Worm (Caenorhabditis elegans) whole organism, L1 larva: ENCODE data around the gene T13H5.1.

Experiments used
- C04F5.9 ChIP-seq: sonication (generic microtip); optimal IDR thresholded peaks from 2 replicates; lab custom pipeline; 2016; ENCODE audit warnings: missing genetic modification characterization, missing compliant biosample characterization
- C34B4.2 ChIP-seq: sonication (generic microtip); optimal IDR thresholded peaks from 2 replicates; lab custom pipeline; 2017; ENCODE audit warnings: mild to moderate bottlenecking, missing genetic modification characterization, missing compliant biosample characterization
- F16B12.6 ChIP-seq: fragments of 150-350 bp; optimal IDR thresholded peaks from 2 replicates; lab custom pipeline; 2014; ENCODE audit warnings: missing biosample characterization, missing genetic modification characterization
- Y116A8C.19 ChIP-seq: sonication (generic microtip); optimal IDR thresholded peaks from 2 replicates; lab custom pipeline; 2016; ENCODE audit warnings: missing compliant biosample characterization, missing genetic modification characterization, borderline replicate concordance
- aha-1 ChIP-seq: fragments of 150-350 bp; optimal IDR thresholded peaks from 2 replicates; lab custom pipeline; 2014; ENCODE audit warnings: missing biosample characterization, missing genetic modification characterization
- alr-1 ChIP-seq: fragments of 200-800 bp; sonication (Bioruptor generic); optimal IDR thresholded peaks from 2 replicates; lab custom pipeline; 2018; ENCODE audit warnings: borderline replicate concordance, mild to moderate bottlenecking, missing genetic modification characterization, missing compliant biosample characterization
- aly-2 ChIP-seq: fragments of 150-350 bp; optimal IDR thresholded peaks from 2 replicates; lab custom pipeline; 2014; ENCODE audit warnings: missing biosample characterization, missing genetic modification characterization
- blmp-1 ChIP-seq: fragments of 150-350 bp; optimal IDR thresholded peaks from 2 replicates; lab custom pipeline; 2014; ENCODE audit warnings: missing biosample characterization, missing genetic modification characterization
- ceh-8 ChIP-seq: fragments of 200-800 bp; sonication (Bioruptor generic); optimal IDR thresholded peaks from 2 replicates; lab custom pipeline; 2018; ENCODE audit warnings: mild to moderate bottlenecking, missing genetic modification characterization, moderate library complexity, missing compliant biosample characterization
- dpl-1 ChIP-seq, 3 experiments: fragments of 150-350 bp in 2 of 3; sonication (generic microtip) in 1 of 3; optimal IDR thresholded peaks; 2 replicates each; lab custom pipeline; 2014 to 2017; ENCODE audit warnings: missing biosample characterization in 3 of 3, missing genetic modification characterization in 3 of 3, missing genetic modification reagents in 3 of 3
- dsc-1 ChIP-seq: sonication (generic microtip); optimal IDR thresholded peaks from 2 replicates; lab custom pipeline; 2016; ENCODE audit warnings: mild to moderate bottlenecking, missing genetic modification characterization, missing compliant biosample characterization
- efl-1 ChIP-seq, 4 experiments: fragments of 150-350 bp; optimal IDR thresholded peaks in 3 of 4; peaks in 1 of 4; 1 replicate in 1 of 4; 2 replicates in 3 of 4; lab custom pipeline; 2014; ENCODE audit warnings: missing biosample characterization in 2 of 4, missing genetic modification characterization in 2 of 4, missing genetic modification reagents in 2 of 4
- efl-3 ChIP-seq: fragments of 200-800 bp; sonication (Bioruptor generic); optimal IDR thresholded peaks from 2 replicates; lab custom pipeline; 2018; ENCODE audit warnings: mild to moderate bottlenecking, missing genetic modification characterization, missing compliant biosample characterization
- elt-2 ChIP-seq: sonication (generic microtip); optimal IDR thresholded peaks from 2 replicates; lab custom pipeline; 2016; ENCODE audit warnings: missing genetic modification characterization, mild to moderate bottlenecking, inconsistent platforms, missing compliant biosample characterization, missing genetic modification reagents
- elt-3 ChIP-seq, 6 experiments: fragments of 150-350 bp in 1 of 6; sonication (generic microtip); optimal IDR thresholded peaks; 2 replicates each; lab custom pipeline; 2017 to 2018; ENCODE audit warnings: missing biosample characterization in 6 of 6, missing genetic modification characterization in 6 of 6, inconsistent platforms in 1 of 6
- fkh-4 ChIP-seq: sonication (generic microtip); optimal IDR thresholded peaks from 2 replicates; lab custom pipeline; 2016; ENCODE audit warnings: missing compliant biosample characterization, missing genetic modification characterization, borderline replicate concordance
- grh-1 ChIP-seq: fragments of 200-800 bp; sonication (Bioruptor generic); IDR thresholded peaks from 2 replicates; pipeline ENCODE4 v1.3.6; 2022; ENCODE audit warnings: missing genetic modification reagents, missing genetic modification characterization, missing compliant biosample characterization
- hlh-17 ChIP-seq: fragments of 200-800 bp; sonication (Bioruptor generic); optimal IDR thresholded peaks from 2 replicates; lab custom pipeline; 2018; ENCODE audit warnings: missing genetic modification characterization, mild to moderate bottlenecking, missing compliant biosample characterization, moderate library complexity, borderline replicate concordance
- hlh-4 ChIP-seq: sonication (generic microtip); optimal IDR thresholded peaks from 2 replicates; lab custom pipeline; 2016; ENCODE audit warnings: mild to moderate bottlenecking, missing genetic modification characterization, missing compliant biosample characterization
- irx-1 ChIP-seq: sonication (generic microtip); optimal IDR thresholded peaks from 2 replicates; lab custom pipeline; 2016; ENCODE audit warnings: missing genetic modification characterization, missing compliant biosample characterization
- jun-1 ChIP-seq: fragments of 150-350 bp; optimal IDR thresholded peaks from 2 replicates; lab custom pipeline; 2014; ENCODE audit warnings: missing biosample characterization, missing genetic modification reagents, missing genetic modification characterization
- lin-13 ChIP-seq: fragments of 150-350 bp; optimal IDR thresholded peaks from 2 replicates; lab custom pipeline; 2014; ENCODE audit warnings: missing biosample characterization, missing genetic modification reagents, missing genetic modification characterization
- lin-14 ChIP-seq: fragments of 200-800 bp; sonication (Bioruptor generic); optimal IDR thresholded peaks from 2 replicates; lab custom pipeline; 2018; ENCODE audit warnings: mild to moderate bottlenecking, missing genetic modification characterization, moderate library complexity, missing compliant biosample characterization
- lin-35 ChIP-seq, 2 experiments: fragments of 150-350 bp; optimal IDR thresholded peaks; 2 replicates each; lab custom pipeline; 2014; ENCODE audit warnings: missing biosample characterization in 2 of 2, missing genetic modification characterization in 2 of 2, missing genetic modification reagents in 2 of 2
- lir-3 ChIP-seq: sonication (generic microtip); optimal IDR thresholded peaks from 2 replicates; lab custom pipeline; 2016; ENCODE audit warnings: mild to moderate bottlenecking, missing genetic modification characterization, moderate library complexity, missing compliant biosample characterization; ENCODE audit not compliant: poor library complexity
- lsy-2 ChIP-seq, 2 experiments: fragments of 150-350 bp; optimal IDR thresholded peaks; 2 replicates each; lab custom pipeline; 2014; ENCODE audit warnings: missing biosample characterization in 2 of 2, missing genetic modification characterization in 2 of 2
- mdl-1 ChIP-seq, 2 experiments: fragments of 150-350 bp; optimal IDR thresholded peaks; 2 replicates each; lab custom pipeline; 2014 to 2017; ENCODE audit warnings: missing biosample characterization in 2 of 2, missing genetic modification characterization in 2 of 2, inconsistent platforms in 1 of 2
- mep-1 ChIP-seq: fragments of 150-350 bp; optimal IDR thresholded peaks from 2 replicates; lab custom pipeline; 2014; ENCODE audit warnings: missing biosample characterization, missing genetic modification characterization
- nhr-12 ChIP-seq: sonication (generic microtip); optimal IDR thresholded peaks from 2 replicates; lab custom pipeline; 2017; ENCODE audit warnings: missing biosample characterization, missing genetic modification characterization
- nhr-20 ChIP-seq: sonication (generic microtip); optimal IDR thresholded peaks from 2 replicates; lab custom pipeline; 2016; ENCODE audit warnings: mild to moderate bottlenecking, missing genetic modification characterization, missing compliant biosample characterization
- nhr-237 ChIP-seq: fragments of 150-350 bp; optimal IDR thresholded peaks from 2 replicates; lab custom pipeline; 2014; ENCODE audit warnings: missing biosample characterization, missing genetic modification characterization
- nhr-47 ChIP-seq: sonication (generic microtip); optimal IDR thresholded peaks from 2 replicates; lab custom pipeline; 2016; ENCODE audit warnings: mild to moderate bottlenecking, missing genetic modification characterization, moderate library complexity, missing compliant biosample characterization
- nhr-85 ChIP-seq: sonication (generic microtip); peaks from one replicate; lab custom pipeline; 2016; ENCODE audit warnings: missing genetic modification characterization, inconsistent platforms, missing compliant biosample characterization
- nhr-90 ChIP-seq: sonication (generic microtip); optimal IDR thresholded peaks from 2 replicates; lab custom pipeline; 2016; ENCODE audit warnings: mild to moderate bottlenecking, missing genetic modification characterization, missing compliant biosample characterization; ENCODE audit not compliant: poor library complexity
- pag-3 ChIP-seq: sonication (generic microtip); optimal IDR thresholded peaks from 2 replicates; lab custom pipeline; 2017; ENCODE audit warnings: missing genetic modification characterization, mild to moderate bottlenecking, missing compliant biosample characterization, antibody characterized with exemption, borderline replicate concordance; ENCODE audit not compliant: insufficient read depth
- pax-3 ChIP-seq: fragments of 200-800 bp; sonication (Bioruptor generic); optimal IDR thresholded peaks from 2 replicates; lab custom pipeline; 2018; ENCODE audit warnings: mild to moderate bottlenecking, missing genetic modification characterization, moderate library complexity, missing compliant biosample characterization
- rnt-1 ChIP-seq: sonication (generic microtip); optimal IDR thresholded peaks from 2 replicates; lab custom pipeline; 2016; ENCODE audit warnings: mild to moderate bottlenecking, missing genetic modification characterization, moderate library complexity, missing compliant biosample characterization
- skn-1 ChIP-seq: fragments of 150-350 bp; optimal IDR thresholded peaks from 2 replicates; lab custom pipeline; 2014; ENCODE audit warnings: missing biosample characterization, missing genetic modification characterization
- snpc-4 ChIP-seq: fragments of 150-350 bp; optimal IDR thresholded peaks from 2 replicates; lab custom pipeline; 2014; ENCODE audit warnings: missing biosample characterization, missing genetic modification characterization
- sup-37 ChIP-seq: fragments of 200-800 bp; sonication (Bioruptor generic); optimal IDR thresholded peaks from 2 replicates; lab custom pipeline; 2018; ENCODE audit warnings: mild to moderate bottlenecking, missing genetic modification characterization, missing compliant biosample characterization
- tbx-2 ChIP-seq: sonication (generic microtip); optimal IDR thresholded peaks from 2 replicates; lab custom pipeline; 2016; ENCODE audit warnings: missing genetic modification characterization, missing compliant biosample characterization
- tlp-1 ChIP-seq: fragments of 150-350 bp; optimal IDR thresholded peaks from 2 replicates; lab custom pipeline; 2014; ENCODE audit warnings: missing biosample characterization, missing genetic modification characterization
- unc-130 ChIP-seq: fragments of 150-350 bp; optimal IDR thresholded peaks from 2 replicates; lab custom pipeline; 2017; ENCODE audit warnings: missing biosample characterization, missing genetic modification characterization, inconsistent platforms
- unc-62 ChIP-seq: fragments of 150-350 bp; optimal IDR thresholded peaks from 2 replicates; lab custom pipeline; 2014; ENCODE audit warnings: missing biosample characterization, missing genetic modification reagents, missing genetic modification characterization
- unc-86 ChIP-seq: sonication (generic microtip); optimal IDR thresholded peaks from 2 replicates; lab custom pipeline; 2016; ENCODE audit warnings: missing genetic modification characterization, missing compliant biosample characterization
- unc-98 ChIP-seq: fragments of 200-800 bp; sonication (Bioruptor generic); IDR thresholded peaks from 2 replicates; pipeline ENCODE4 v1.3.6; 2022; ENCODE audit warnings: missing genetic modification characterization, missing compliant biosample characterization
- zag-1 ChIP-seq: fragments of 150-350 bp; optimal IDR thresholded peaks from 2 replicates; lab custom pipeline; 2014; ENCODE audit warnings: missing biosample characterization, missing genetic modification characterization
- zip-4 ChIP-seq: fragments of 200-800 bp; sonication (Bioruptor generic); optimal IDR thresholded peaks from 2 replicates; lab custom pipeline; 2018; ENCODE audit warnings: mild to moderate bottlenecking, missing genetic modification characterization, moderate library complexity, missing compliant biosample characterization

T13H5.1 gene

ce11 chrII:8442176-8442575 is 66.7 kb downstream of the T13H5.1 start (continued):
- TF ChIP-seq jun-1 (tag; lab: Kevin White, UChicago), result peak; percentile 26
- peak; percentile 15 for TF ChIP-seq irx-1
- TF ChIP-seq efl-1 (optimal IDR thresholded peaks at IDR 0.05; lab: Kevin White, UChicago), result peak; percentile 50 to 61
- peak; percentile 56 to 88 for TF ChIP-seq efl-1 (GFP tag; optimal IDR thresholded peaks at IDR 0.05 in 1 of 2; lab: Kevin White, UChicago)
- peak; percentile 82 for TF ChIP-seq nhr-85 (tag; lab: Kevin White, UChicago)
- TF ChIP-seq pag-3, result no peak
- no peak for TF ChIP-seq Y116A8C.19 (tag; lab: Kevin White, UChicago)
- TF ChIP-seq fkh-4 (tag; lab: Kevin White, UChicago), result no peak
- TF ChIP-seq grh-1 (GFP tag; lab: Robert Waterston, UW), result no peak
- peak; percentile 63 for TF ChIP-seq blmp-1
- no peak for TF ChIP-seq alr-1 (tag; lab: Kevin White, UChicago)
- TF ChIP-seq C04F5.9, result no peak
- TF ChIP-seq mep-1 (tag; lab: Kevin White, UChicago), result peak; percentile 65
- peak; percentile 42 for TF ChIP-seq nhr-90
- peak; percentile 90 for TF ChIP-seq F16B12.6 (tag; lab: Kevin White, UChicago)
- TF ChIP-seq zip-4 (GFP tag; lab: Kevin White, UChicago), result no peak
- TF ChIP-seq unc-62 (GFP tag; lab: Kevin White, UChicago), result no peak
- peak; percentile 38 for TF ChIP-seq tbx-2
- TF ChIP-seq lin-13, result peak; percentile 8
- peak; percentile 45 to 67 for TF ChIP-seq lin-35 (GFP tag; optimal IDR thresholded peaks at IDR 0.05; lab: Kevin White, UChicago)
- TF ChIP-seq nhr-47 (tag; lab: Kevin White, UChicago), result peak; percentile 63
- TF ChIP-seq skn-1 (tag; lab: Kevin White, UChicago), result peak; percentile 9
- TF ChIP-seq unc-86 (tag; lab: Kevin White, UChicago), result no peak
- no peak for TF ChIP-seq pax-3 (tag; lab: Kevin White, UChicago)
- peak in 1 of 2 experiments; percentile 33 for TF ChIP-seq mdl-1 (tag; optimal IDR thresholded peaks at IDR 0.05; lab: Kevin White, UChicago)
- no peak for TF ChIP-seq tlp-1 (tag; lab: Kevin White, UChicago)
- no peak for TF ChIP-seq hlh-4 (tag; lab: Kevin White, UChicago)
- no peak for TF ChIP-seq C34B4.2 (tag; lab: Kevin White, UChicago)
- no peak for TF ChIP-seq dsc-1 (tag; lab: Kevin White, UChicago)
- peak in 2 of 6 experiments; percentile 9 to 46 for TF ChIP-seq elt-3 (tag; optimal IDR thresholded peaks at IDR 0.05; lab: Kevin White, UChicago)
- TF ChIP-seq rnt-1 (tag; lab: Kevin White, UChicago), result peak; percentile 30
- no peak for TF ChIP-seq nhr-237 (tag; lab: Kevin White, UChicago)
- TF ChIP-seq nhr-20 (tag; lab: Kevin White, UChicago), result peak; percentile 60
- no peak for TF ChIP-seq hlh-17 (GFP tag; lab: Kevin White, UChicago)
- no peak for TF ChIP-seq aly-2 (tag; lab: Kevin White, UChicago)

ce11 chrII:8441519-8441918 is 67.3 kb downstream of the T13H5.1 start:
- no peak for TF ChIP-seq nhr-20 (tag; lab: Kevin White, UChicago)
- peak; percentile 0 for TF ChIP-seq F16B12.6 (tag; lab: Kevin White, UChicago)
- TF ChIP-seq lsy-2 (tag; optimal IDR thresholded peaks at IDR 0.05; lab: Kevin White, UChicago), result peak in 1 of 2 experiments; percentile 16
- no peak for TF ChIP-seq snpc-4 (tag; lab: Kevin White, UChicago)
- no peak for TF ChIP-seq efl-1 (optimal IDR thresholded peaks at IDR 0.05; lab: Kevin White, UChicago)
- TF ChIP-seq efl-1 (GFP tag; optimal IDR thresholded peaks at IDR 0.05 in 1 of 2; lab: Kevin White, UChicago), result peak in 1 of 2 experiments; percentile 91

ce11 chrII:8440792-8441191 is 68.1 kb downstream of the T13H5.1 start:
- TF ChIP-seq lir-3 (tag; lab: Kevin White, UChicago) (no peak), dpl-1 (GFP tag; optimal IDR thresholded peaks at IDR 0.05; lab: Kevin White, UChicago) (peak in 1 of 3 experiments; percentile 1), aha-1 (tag; lab: Kevin White, UChicago) (no peak), elt-2 (tag; lab: Kevin White, UChicago) (no peak), hlh-4 (tag; lab: Kevin White, UChicago) (no peak), ceh-8 (no peak), sup-37 (no peak), unc-98 (GFP tag; lab: Robert Waterston, UW) (no peak), zag-1 (no peak), nhr-237 (tag; lab: Kevin White, UChicago) (no peak), jun-1 (tag; lab: Kevin White, UChicago) (no peak), unc-130 (tag; lab: Kevin White, UChicago) (no peak), lin-14 (peak; percentile 71), nhr-12 (tag; lab: Kevin White, UChicago) (no peak), efl-3 (GFP tag; lab: Kevin White, UChicago) (no peak), unc-86 (tag; lab: Kevin White, UChicago) (no peak), nhr-85 (tag; lab: Kevin White, UChicago) (peak; percentile 95)
